Worm (Caenorhabditis elegans) whole organism, L4 larva: ENCODE data around the gene pes-9.
A peak's percentile ranks its signal among the peaks of the same experiment; 100 is the strongest.

Experiments used
- D1046.2 ChIP-seq: fragments of 200-800 bp; sonication (Bioruptor generic); IDR thresholded peaks from 2 replicates; pipeline ENCODE4 v1.3.6; 2022; ENCODE audit warnings: missing genetic modification characterization, missing compliant biosample characterization
- F49E8.2 ChIP-seq: sonication (generic microtip); optimal IDR thresholded peaks from 2 replicates; lab custom pipeline; 2016; ENCODE audit warnings: missing compliant biosample characterization, mild to moderate bottlenecking, missing genetic modification characterization, borderline replicate concordance
- T26A8.4 ChIP-seq: fragments of 200-800 bp; sonication (Bioruptor generic); IDR thresholded peaks from 2 replicates; pipeline ENCODE4 v1.3.6; 2022; ENCODE audit warnings: missing genetic modification characterization, missing compliant biosample characterization
- Y75B8A.6 ChIP-seq: fragments of 200-800 bp; sonication (Bioruptor generic); IDR thresholded peaks from 2 replicates; pipeline ENCODE4 v1.3.6; 2022; ENCODE audit warnings: missing genetic modification reagents, missing genetic modification characterization, missing compliant biosample characterization
- ceh-20 ChIP-seq: fragments of 200-800 bp; sonication (Bioruptor generic); IDR thresholded peaks from 2 replicates; pipeline ENCODE4 v1.3.6; 2022; ENCODE audit warnings: missing genetic modification reagents, missing genetic modification characterization, missing compliant biosample characterization
- ceh-28 ChIP-seq: fragments of 150-350 bp; optimal IDR thresholded peaks from 2 replicates; lab custom pipeline; 2014; ENCODE audit warnings: missing biosample characterization, missing genetic modification reagents, missing genetic modification characterization
- ces-1 ChIP-seq: fragments of 150-350 bp; sonication (generic microtip); optimal IDR thresholded peaks from 4 replicates; lab custom pipeline; 2014; ENCODE audit warnings: missing biosample characterization, missing genetic modification reagents, missing genetic modification characterization
- cey-2 ChIP-seq: sonication (generic microtip); optimal IDR thresholded peaks from 3 replicates; lab custom pipeline; 2017; ENCODE audit warnings: missing genetic modification characterization, mild to moderate bottlenecking, missing compliant biosample characterization, antibody characterized with exemption, borderline replicate concordance; ENCODE audit not compliant: insufficient read depth
- ctbp-1 ChIP-seq: fragments of 200-800 bp; sonication (Bioruptor generic); IDR thresholded peaks from 2 replicates; pipeline ENCODE4 v1.3.6; 2022; ENCODE audit warnings: missing genetic modification reagents, missing genetic modification characterization, missing compliant biosample characterization
- daf-12 ChIP-seq: fragments of 150-350 bp; optimal IDR thresholded peaks from 2 replicates; lab custom pipeline; 2014; ENCODE audit warnings: missing biosample characterization, missing genetic modification reagents, missing genetic modification characterization
- daf-16 ChIP-seq, 3 experiments: sonication (generic microtip); optimal IDR thresholded peaks; 2 replicates each; lab custom pipeline; 2016 to 2017; ENCODE audit warnings: missing genetic modification characterization in 3 of 3, missing genetic modification reagents in 3 of 3, mild to moderate bottlenecking in 2 of 3, missing compliant biosample characterization in 2 of 3, missing biosample characterization in 1 of 3, moderate library complexity in 1 of 3
- dmd-6 ChIP-seq: fragments of 200-800 bp; sonication (Bioruptor generic); IDR thresholded peaks from 2 replicates; pipeline ENCODE4 v1.3.6; 2022; ENCODE audit warnings: missing genetic modification reagents, missing genetic modification characterization, missing compliant biosample characterization
- dmd-8 ChIP-seq: fragments of 200-800 bp; sonication (Bioruptor generic); IDR thresholded peaks from 2 replicates; pipeline ENCODE4 v1.3.6; 2022; ENCODE audit warnings: missing genetic modification characterization, missing compliant biosample characterization
- duxl-1 ChIP-seq: sonication (generic microtip); optimal IDR thresholded peaks from 2 replicates; lab custom pipeline; 2016; ENCODE audit warnings: mild to moderate bottlenecking, missing genetic modification characterization, moderate library complexity, missing compliant biosample characterization; ENCODE audit not compliant: poor library complexity
- egl-27 ChIP-seq: sonication (generic microtip); optimal IDR thresholded peaks from 3 replicates; lab custom pipeline; 2017; ENCODE audit warnings: missing biosample characterization, missing genetic modification reagents, missing genetic modification characterization
- fos-1 ChIP-seq: fragments of 150-350 bp; optimal IDR thresholded peaks from 2 replicates; lab custom pipeline; 2014; ENCODE audit warnings: missing biosample characterization, missing genetic modification characterization
- hlh-30 ChIP-seq: sonication (generic microtip); optimal IDR thresholded peaks from 2 replicates; lab custom pipeline; 2017; ENCODE audit warnings: antibody characterized with exemption, mild to moderate bottlenecking, missing genetic modification characterization, missing compliant biosample characterization; ENCODE audit not compliant: insufficient read depth
- lin-1 ChIP-seq: fragments of 200-800 bp; sonication (Bioruptor generic); IDR thresholded peaks from 2 replicates; pipeline ENCODE4 v1.3.6; 2022; ENCODE audit warnings: missing genetic modification reagents, missing genetic modification characterization, missing compliant biosample characterization
- lin-15B ChIP-seq: fragments of 150-350 bp; sonication (generic microtip); optimal IDR thresholded peaks from 3 replicates; lab custom pipeline; 2014; ENCODE audit warnings: missing biosample characterization, missing genetic modification characterization
- lin-29 ChIP-seq: fragments of 200-800 bp; sonication (Bioruptor generic); IDR thresholded peaks from 2 replicates; pipeline ENCODE4 v1.3.6; 2022; ENCODE audit warnings: missing genetic modification reagents, missing genetic modification characterization, missing compliant biosample characterization
- lin-38 ChIP-seq: fragments of 200-800 bp; sonication (Bioruptor generic); IDR thresholded peaks from 2 replicates; pipeline ENCODE4 v1.3.6; 2022; ENCODE audit warnings: missing genetic modification reagents, missing genetic modification characterization, missing compliant biosample characterization
- lsy-2 ChIP-seq, 2 experiments: fragments of 150-350 bp in 1 of 2; sonication (generic microtip) in 1 of 2; optimal IDR thresholded peaks; 2 replicates each; lab custom pipeline; 2014 to 2017; ENCODE audit warnings: missing biosample characterization in 2 of 2, missing genetic modification characterization in 2 of 2
- madf-9 ChIP-seq: fragments of 200-800 bp; sonication (Bioruptor generic); conservative IDR thresholded peaks from 2 replicates; pipeline ENCODE4 v1.3.6; 2022; ENCODE audit warnings: missing genetic modification reagents, missing genetic modification characterization, missing compliant biosample characterization
- mdl-1 ChIP-seq, 2 experiments: fragments of 150-350 bp in 1 of 2; sonication (generic microtip) in 1 of 2; optimal IDR thresholded peaks; 2 replicates each; lab custom pipeline; 2014 to 2017; ENCODE audit warnings: missing biosample characterization in 2 of 2, missing genetic modification characterization in 2 of 2
- mdt-29 ChIP-seq: fragments of 200-800 bp; sonication (Bioruptor generic); IDR thresholded peaks from 2 replicates; pipeline ENCODE4 v1.3.6; 2022; ENCODE audit warnings: missing genetic modification reagents, missing genetic modification characterization, missing compliant biosample characterization
- mxl-2 ChIP-seq: fragments of 200-800 bp; sonication (Bioruptor generic); conservative IDR thresholded peaks from 2 replicates; pipeline ENCODE4 v1.3.6; 2022; ENCODE audit warnings: missing genetic modification reagents, missing genetic modification characterization, missing compliant biosample characterization
- mxl-3 ChIP-seq: fragments of 200-800 bp; sonication (Bioruptor generic); optimal IDR thresholded peaks from 2 replicates; lab custom pipeline; 2018; ENCODE audit warnings: mild to moderate bottlenecking, missing genetic modification characterization, missing compliant biosample characterization
- nhr-10 ChIP-seq: fragments of 150-350 bp; optimal IDR thresholded peaks from 2 replicates; lab custom pipeline; 2014; ENCODE audit warnings: missing biosample characterization, missing genetic modification characterization
- nhr-111 ChIP-seq: fragments of 200-800 bp; sonication (Bioruptor generic); optimal IDR thresholded peaks from 2 replicates; lab custom pipeline; 2018; ENCODE audit warnings: mild to moderate bottlenecking, missing genetic modification characterization, missing compliant biosample characterization
- nhr-77 ChIP-seq: fragments of 150-350 bp; optimal IDR thresholded peaks from 2 replicates; lab custom pipeline; 2014; ENCODE audit warnings: missing biosample characterization, missing genetic modification characterization
- snpc-1.2 ChIP-seq: fragments of 200-800 bp; sonication (Bioruptor generic); IDR thresholded peaks from 2 replicates; pipeline ENCODE4 v1.3.6; 2022; ENCODE audit warnings: missing genetic modification reagents, missing genetic modification characterization, missing compliant biosample characterization
- spr-3 ChIP-seq: fragments of 200-800 bp; sonication (Bioruptor generic); optimal IDR thresholded peaks from 2 replicates; lab custom pipeline; 2018; ENCODE audit warnings: mild to moderate bottlenecking, missing genetic modification characterization, missing compliant biosample characterization
- unc-130 ChIP-seq: sonication (generic microtip); optimal IDR thresholded peaks from 2 replicates; lab custom pipeline; 2016; ENCODE audit warnings: missing genetic modification reagents, missing genetic modification characterization, missing compliant biosample characterization
- unc-62 ChIP-seq, 3 experiments: fragments of 150-350 bp in 1 of 3; sonication (generic microtip); optimal IDR thresholded peaks in 2 of 3; peaks in 1 of 3; 1 replicate in 1 of 3; 2 replicates in 2 of 3; lab custom pipeline; 2014 to 2017; ENCODE audit warnings: missing biosample characterization in 3 of 3, missing genetic modification characterization in 3 of 3, missing genetic modification reagents in 3 of 3, missing genotype in 1 of 3
- ztf-11 ChIP-seq: fragments of 150-350 bp; optimal IDR thresholded peaks from 2 replicates; lab custom pipeline; 2014; ENCODE audit warnings: missing biosample characterization, missing genetic modification characterization
- ztf-7 ChIP-seq: fragments of 150-350 bp; optimal IDR thresholded peaks from 2 replicates; lab custom pipeline; 2014; ENCODE audit warnings: missing biosample characterization, missing genetic modification characterization

The pes-9 gene

ce11 chrV:14594103-14594502, 2.7 kb downstream of the pes-9 start:
- TF ChIP-seq mxl-3 (GFP tag; lab: Kevin White, UChicago) = no peak
- no peak for TF ChIP-seq dmd-8 (GFP tag; lab: Robert Waterston, UW)
- no peak for TF ChIP-seq mxl-2
- no peak for TF ChIP-seq D1046.2
- TF ChIP-seq lin-29 (GFP tag; lab: Robert Waterston, UW) = no peak
- TF ChIP-seq hlh-30 (tag; lab: Kevin White, UChicago) = no peak
- no peak for TF ChIP-seq lin-15B
- no peak for TF ChIP-seq ces-1
- TF ChIP-seq fos-1 = no peak
- TF ChIP-seq ctbp-1 (GFP tag; lab: Robert Waterston, UW) = no peak

- TF ChIP-seq daf-12 (tag; lab: Kevin White, UChicago) (no peak), unc-62 (GFP tag; optimal IDR thresholded peaks at IDR 0.05 in 1 of 2; lab: Kevin White, UChicago) (peak in 1 of 2 experiments; percentile 80), unc-62 (tag; optimal IDR thresholded peaks at IDR 0.05; lab: Kevin White, UChicago) (no peak)
Observed at ce11 chrV:14585351-14585750, 11.5 kb downstream of the pes-9 start, which contains the start of gene Y40H4A.2. Gene Y40H4A.2 (minus strand): TSS chrV:14585451.

- TF ChIP-seq snpc-1.2 (GFP tag; lab: Robert Waterston, UW) (no peak), duxl-1 (tag; lab: Kevin White, UChicago) (no peak), cey-2 (tag; lab: Kevin White, UChicago) (no peak), Y75B8A.6 (GFP tag; lab: Robert Waterston, UW) (no peak), nhr-10 (no peak), egl-27 (tag; lab: Kevin White, UChicago) (no peak), lsy-2 (tag; optimal IDR thresholded peaks at IDR 0.05; lab: Kevin White, UChicago) (no peak)
Observed at ce11 chrV:14579619-14580018, 17.2 kb downstream of the pes-9 start, which contains the start of gene gar-3. Gene gar-3 (minus strand): TSS chrV:14579719.

ce11 chrV:14576745-14577373, 20.0 kb downstream of the pes-9 start:
- TF ChIP-seq nhr-10 (no peak), ceh-20 (GFP tag; lab: Robert Waterston, UW) (peak; percentile 19; the same call in 1 of the 2 replicates), daf-16 (GFP tag; optimal IDR thresholded peaks at IDR 0.05; lab: Kevin White, UChicago) (peak in 1 of 2 experiments; percentile 39), daf-16 (tag; optimal IDR thresholded peaks at IDR 0.05; lab: Kevin White, UChicago) (no peak)

- TF ChIP-seq daf-12 (tag; lab: Kevin White, UChicago) (no peak), Y75B8A.6 (GFP tag; lab: Robert Waterston, UW) (no peak), lin-1 (GFP tag; lab: Robert Waterston, UW) (no peak), lin-38 (GFP tag; lab: Robert Waterston, UW) (no peak), ceh-28 (tag; lab: Kevin White, UChicago) (no peak), daf-16 (GFP tag; optimal IDR thresholded peaks at IDR 0.05; lab: Kevin White, UChicago) (no peak), daf-16 (tag; optimal IDR thresholded peaks at IDR 0.05; lab: Kevin White, UChicago) (no peak)
Observed at ce11 chrV:14562589-14562988, 34.2 kb downstream of the pes-9 start, which contains the start of gene C53A5.11. Gene C53A5.11 (plus strand): TSS chrV:14562889.

ce11 chrV:14559312-14559711, 37.5 kb downstream of the pes-9 start, which contains the start of gene srt-32:
Gene srt-32 (plus strand): TSS chrV:14559612.
- TF ChIP-seq unc-130 (GFP tag; lab: Kevin White, UChicago) = no peak

ce11 chrV:14558757-14559156, 38.1 kb downstream of the pes-9 start, which contains the start of gene C53A5.9:
Gene C53A5.9 (minus strand): TSS chrV:14558857.
- TF ChIP-seq nhr-77 (tag; lab: Kevin White, UChicago) (no peak), ztf-11 (tag; lab: Kevin White, UChicago) (no peak), egl-27 (tag; lab: Kevin White, UChicago) (no peak), ztf-7 (tag; lab: Kevin White, UChicago) (no peak), nhr-111 (GFP tag; lab: Kevin White, UChicago) (no peak), mdl-1 (tag; optimal IDR thresholded peaks at IDR 0.05; lab: Kevin White, UChicago) (no peak), F49E8.2 (tag; lab: Kevin White, UChicago) (no peak), lin-29 (GFP tag; lab: Robert Waterston, UW) (no peak), T26A8.4 (no peak), madf-9 (no peak), spr-3 (no peak), mdt-29 (no peak), dmd-6 (no peak)
- TF ChIP-seq, all 104 proteins: peak for 0
